Fruit fly (Drosophila melanogaster): ENCODE results near the gene CG4577.

- TF ChIP-seq insv (optimal IDR thresholded peaks at IDR 0.05) = no peak
- no peak for TF ChIP-seq h (optimal IDR thresholded peaks at IDR 0.05)
- no peak for TF ChIP-seq ttk (optimal IDR thresholded peaks at IDR 0.05)
Measured at dm6 chr2L:1118880-1119809, 15.3 kb upstream of the CG4577 start.
